Fruit fly (Drosophila melanogaster) whole organism, larva: Measurements from ENCODE around the gene CG11560.

Experiments
- noc ChIP-seq: fragments of 200-800 bp; sonication (Bioruptor generic); optimal IDR thresholded peaks from 3 replicates; lab custom pipeline; 2019; ENCODE audit warnings: missing biosample characterization, mild to moderate bottlenecking, missing genetic modification characterization, moderate library complexity

Gene CG11560

dm6 chr3L:12138113-12138899 is 18.5 kb downstream of the CG11560 start, which contains the start of the genes ND-SGDH and RhoGAP68F:
Gene ND-SGDH (minus strand): TSS chr3L:12138584.
Gene RhoGAP68F (plus strand): TSS chr3L:12138868.
- TF ChIP-seq noc (tag; lab: Kevin White, UChicago) = peak; percentile 72

dm6 chr3L:12139232-12139698 is 19.4 kb downstream of the CG11560 start:
- peak; percentile 75 for TF ChIP-seq noc (tag; lab: Kevin White, UChicago)

DNA sequence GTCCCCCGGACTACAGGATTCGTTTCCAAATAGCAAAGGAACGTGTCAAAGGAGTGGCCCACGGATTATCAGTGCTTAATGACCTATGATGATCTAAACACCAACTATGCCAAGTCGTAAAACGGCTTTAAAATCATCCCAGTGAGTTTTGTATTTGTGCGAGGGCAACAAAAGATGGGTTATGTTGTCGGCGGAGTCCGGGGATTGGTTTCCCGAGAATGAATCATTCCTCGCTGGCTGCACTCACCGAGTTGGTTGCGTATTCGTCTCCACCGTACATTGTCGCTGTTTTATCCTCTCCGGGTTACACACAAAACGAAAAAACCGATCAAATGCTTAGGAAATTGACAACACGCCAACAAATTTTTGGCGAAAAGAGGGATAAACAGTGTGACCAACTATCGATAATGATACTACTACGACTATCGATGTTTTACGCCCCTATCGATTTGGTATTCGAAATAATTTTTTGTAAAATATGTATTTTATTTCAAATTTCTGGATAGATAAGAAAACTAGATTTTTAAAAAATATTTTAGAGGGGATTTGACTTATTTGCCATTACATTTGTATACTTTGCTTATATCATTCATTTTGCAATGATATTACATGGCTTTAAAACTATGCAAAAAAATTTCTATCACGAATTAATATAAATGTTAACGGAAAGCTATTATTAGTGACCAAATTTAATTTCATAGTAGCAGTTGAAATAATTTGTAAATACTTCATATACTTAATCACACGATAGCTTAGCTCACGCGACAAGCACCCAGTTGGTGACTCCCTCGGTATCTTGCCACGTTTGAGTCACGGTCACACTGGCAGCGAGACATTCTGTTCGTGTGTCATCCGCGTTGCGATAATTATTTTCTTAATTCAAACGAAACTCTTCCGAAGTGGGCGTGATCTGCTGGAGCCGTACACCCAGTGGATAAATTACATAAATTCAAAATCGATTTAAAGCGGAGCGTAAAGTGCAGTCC is 26.2 kb downstream of the CG11560 start, which contains the start of the genes eIF3l and Nrx-IV:
Gene eIF3l (minus strand): TSS at position 389 of the 986 bp plus-strand sequence.
Gene Nrx-IV (plus strand): TSS at position 811 of the 986 bp plus-strand sequence.
- TF ChIP-seq noc (tag; lab: Kevin White, UChicago) = no peak

DNA sequence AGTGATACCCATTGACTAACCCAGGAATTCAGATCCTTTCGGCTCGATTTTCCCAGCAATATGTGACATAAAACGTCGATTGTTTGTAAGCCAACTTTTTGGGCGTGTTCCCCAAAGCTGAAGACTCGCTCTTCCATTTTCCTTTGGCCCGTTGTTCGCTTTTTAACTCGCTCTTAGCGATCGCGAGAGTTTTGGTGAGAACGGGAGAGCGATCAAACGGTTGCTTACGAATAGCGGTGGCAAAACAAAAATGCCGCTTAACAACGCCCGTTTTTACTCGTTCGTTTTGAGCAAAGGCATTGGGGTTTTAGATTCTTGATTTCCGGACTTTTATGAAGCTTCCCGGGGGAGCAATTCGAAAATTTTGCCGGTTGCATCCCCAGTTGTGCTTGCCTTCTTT is 27.2 kb downstream of the CG11560 start:
- no peak for TF ChIP-seq noc (tag; lab: Kevin White, UChicago)

DNA sequence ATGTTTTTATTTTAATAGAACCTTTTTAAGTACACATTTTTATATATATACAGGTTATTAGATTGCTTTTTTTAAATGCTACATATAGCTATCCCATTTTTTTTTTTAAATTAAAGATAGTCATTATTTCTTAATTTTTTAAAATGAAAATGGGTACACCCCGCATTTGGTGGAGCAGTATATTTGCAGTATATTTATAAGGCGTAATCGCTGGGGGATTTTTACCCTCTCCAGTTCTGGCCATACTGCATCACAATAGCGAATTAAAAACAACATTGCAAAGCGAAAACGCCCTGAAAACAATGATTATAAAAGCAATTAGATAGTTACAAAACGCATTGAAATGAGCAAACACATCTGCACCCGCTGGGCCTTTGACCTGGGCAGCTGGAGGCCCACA is 29.2 kb downstream of the CG11560 start, which contains the start of gene CG32099:
Gene CG32099 (plus strand): TSS at position 250 of the 400 bp plus-strand sequence.
- TF ChIP-seq noc (tag; lab: Kevin White, UChicago) = no peak

- no peak for TF ChIP-seq noc (tag; lab: Kevin White, UChicago)
Observed at dm6 chr3L:12162156-12162682, 42.4 kb downstream of the CG11560 start.

- no peak for TF ChIP-seq noc (tag; lab: Kevin White, UChicago)
Observed at dm6 chr3L:12163082-12163481, 43.3 kb downstream of the CG11560 start.

DNA sequence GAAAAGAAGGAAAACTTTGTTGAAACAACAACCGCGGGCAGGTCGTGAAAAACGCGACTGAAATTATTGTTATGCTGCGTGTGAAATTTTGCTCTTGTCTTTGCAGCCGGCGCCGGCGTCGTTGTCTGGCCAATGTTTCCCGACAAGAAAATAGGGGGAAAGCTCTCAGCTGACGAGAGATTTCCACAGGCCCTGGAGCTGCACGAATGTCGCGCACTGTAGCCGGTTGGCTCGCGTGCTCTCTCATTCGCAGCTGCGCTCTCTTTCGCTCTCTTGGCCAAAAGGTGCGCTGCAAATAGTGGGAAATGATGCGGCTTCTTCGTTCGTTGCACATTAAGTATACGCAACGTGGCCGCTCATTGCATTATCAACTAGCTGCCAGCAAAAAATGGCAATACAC is 43.9 kb downstream of the CG11560 start, which contains the start of gene CG9760:
Gene CG9760 (minus strand): TSS at position 43 of the 400 bp plus-strand sequence.
- no peak for TF ChIP-seq noc (tag; lab: Kevin White, UChicago)
